Worm (Caenorhabditis elegans): ENCODE measurements around the gene F43B10.1.

F43B10.1 gene

DNA sequence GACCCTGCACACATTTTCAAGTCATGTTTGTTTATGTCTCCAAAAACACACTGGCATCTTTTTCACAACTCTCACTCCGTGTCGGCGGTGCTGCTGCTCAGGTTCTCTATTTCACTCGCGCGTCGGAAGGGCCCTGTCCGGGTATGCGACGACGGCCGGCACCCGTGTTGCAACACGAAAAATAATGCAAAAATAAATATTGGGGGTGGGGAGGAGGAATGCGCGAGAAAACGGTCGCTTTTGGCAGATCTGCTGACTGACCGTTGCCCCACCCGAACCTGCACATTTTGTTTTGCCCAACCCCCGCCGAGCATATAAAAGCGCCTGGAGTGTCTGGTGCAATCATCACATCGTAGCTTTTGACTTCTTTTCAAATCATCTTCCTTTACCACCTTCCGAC, 41.2 kb downstream of the F43B10.1 start, which contains the start of gene cpg-19:
Gene cpg-19 (plus strand): TSS at position 341 of the 400 bp plus-strand sequence.
- TF ChIP-seq tbx-2 (tag; optimal IDR thresholded peaks at IDR 0.05) (no peak), fkh-10 (GFP tag; optimal IDR thresholded peaks at IDR 0.05) (no peak), nfya-1 (tag; optimal IDR thresholded peaks at IDR 0.05) (no peak)

DNA sequence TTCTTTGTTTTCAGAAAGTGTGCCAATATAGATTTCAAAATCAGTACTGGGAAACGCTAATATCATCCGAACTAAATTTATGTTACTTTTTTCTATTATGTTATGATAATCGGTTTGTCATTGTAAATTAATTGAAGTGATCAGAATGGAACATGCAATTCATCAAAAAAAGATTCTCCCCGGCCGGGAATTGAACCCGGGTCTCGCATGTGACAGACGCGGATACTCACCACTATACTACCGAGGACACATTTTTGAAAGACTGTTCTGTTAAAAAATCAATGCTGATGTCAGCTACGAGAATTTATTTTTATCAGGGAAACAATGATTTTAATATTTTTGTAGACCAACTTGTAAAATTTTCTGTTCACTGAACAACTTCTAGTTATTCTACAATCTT, 43.5 kb downstream of the F43B10.1 start:
- TF ChIP-seq mec-3 (tag; optimal IDR thresholded peaks at IDR 0.05; ENCODE audit: borderline replicate concordance): no peak
- no peak for TF ChIP-seq elt-2 (tag; optimal IDR thresholded peaks at IDR 0.05)
- TF ChIP-seq ceh-24 (tag; optimal IDR thresholded peaks at IDR 0.05): no peak
- TF ChIP-seq hlh-6 (tag; optimal IDR thresholded peaks at IDR 0.05): no peak
- no peak for TF ChIP-seq ceh-34 (tag; optimal IDR thresholded peaks at IDR 0.05)
- TF ChIP-seq pag-3 (tag; optimal IDR thresholded peaks at IDR 0.05; ENCODE audit: borderline replicate concordance): no peak
- no peak for TF ChIP-seq gmeb-2 (tag; optimal IDR thresholded peaks at IDR 0.05)
- TF ChIP-seq nhr-11 (tag; optimal IDR thresholded peaks at IDR 0.05): no peak
- no peak for TF ChIP-seq ceh-31 (tag; optimal IDR thresholded peaks at IDR 0.05)
- no peak for TF ChIP-seq unc-55 (GFP tag; optimal IDR thresholded peaks at IDR 0.05)

DNA sequence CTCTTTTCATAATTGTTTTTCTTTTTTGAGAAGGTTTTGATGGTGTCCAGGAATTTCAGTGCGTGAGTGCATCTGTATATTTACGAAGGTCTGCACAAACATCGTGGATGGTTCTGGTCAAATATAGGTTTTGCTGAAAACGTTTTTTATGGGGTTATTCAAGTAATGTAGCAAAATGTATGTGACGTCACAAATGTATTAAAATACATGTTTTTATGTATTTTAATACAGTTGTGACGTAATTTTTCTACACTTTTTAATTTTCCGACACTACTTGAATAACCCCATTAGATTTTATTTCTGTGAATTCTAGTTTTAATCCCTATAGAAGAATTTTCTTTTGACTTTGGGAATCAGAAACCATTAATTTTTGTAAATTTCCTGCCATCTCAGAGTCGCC, 43.9 kb downstream of the F43B10.1 start:
- no peak for TF ChIP-seq ama-1 (optimal IDR thresholded peaks at IDR 0.05)
- TF ChIP-seq zip-5 (tag; optimal IDR thresholded peaks at IDR 0.05): no peak
- TF ChIP-seq sox-2 (GFP tag; IDR thresholded peaks at IDR 0.05): no peak
- TF ChIP-seq ttx-3 (tag; optimal IDR thresholded peaks at IDR 0.05): no peak
- TF ChIP-seq eyg-1 (tag; optimal IDR thresholded peaks at IDR 0.05): no peak
- TF ChIP-seq hlh-15 (tag; optimal IDR thresholded peaks at IDR 0.05): no peak
- no peak for TF ChIP-seq nhr-232 (tag; optimal IDR thresholded peaks at IDR 0.05)
- TF ChIP-seq unc-86 (tag; optimal IDR thresholded peaks at IDR 0.05): no peak
- no peak for TF ChIP-seq pag-3 (tag; optimal IDR thresholded peaks at IDR 0.05; ENCODE audit: borderline replicate concordance)
- no peak for TF ChIP-seq hlh-8 (tag; optimal IDR thresholded peaks at IDR 0.05)
- TF ChIP-seq odd-2 (tag; optimal IDR thresholded peaks at IDR 0.05): no peak
- TF ChIP-seq dve-1 (tag; optimal IDR thresholded peaks at IDR 0.05): no peak
- no peak for TF ChIP-seq ceh-31 (tag; optimal IDR thresholded peaks at IDR 0.05)
- no peak for TF ChIP-seq gmeb-2 (tag; optimal IDR thresholded peaks at IDR 0.05)
- TF ChIP-seq ref-2 (tag; optimal IDR thresholded peaks at IDR 0.05): no peak
- TF ChIP-seq lin-11 (tag; optimal IDR thresholded peaks at IDR 0.05): no peak
- no peak for TF ChIP-seq ahr-1 (tag; optimal IDR thresholded peaks at IDR 0.05)
- no peak for TF ChIP-seq C08G9.2 (tag; optimal IDR thresholded peaks at IDR 0.05)

DNA sequence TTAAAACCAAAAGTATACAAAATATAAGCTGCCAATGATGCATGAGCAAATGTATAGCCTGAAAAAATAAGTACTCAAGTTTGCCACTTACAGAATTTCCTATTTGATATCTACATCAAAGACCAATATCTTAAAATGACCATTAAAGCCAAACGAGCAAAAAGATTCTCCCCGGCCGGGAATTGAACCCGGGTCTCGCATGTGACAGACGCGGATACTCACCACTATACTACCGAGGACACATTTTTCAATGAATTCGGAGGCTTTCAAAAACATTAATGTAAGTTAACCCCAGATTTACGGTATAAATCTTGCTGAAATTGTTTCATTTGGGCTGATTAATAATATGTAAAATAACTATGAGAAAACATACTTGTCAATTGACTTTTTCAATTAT, 44.5 kb downstream of the F43B10.1 start:
- no peak for TF ChIP-seq hlh-13 (GFP tag; optimal IDR thresholded peaks at IDR 0.05)
- TF ChIP-seq unc-86 (tag; optimal IDR thresholded peaks at IDR 0.05): no peak
- TF ChIP-seq ceh-14 (tag; optimal IDR thresholded peaks at IDR 0.05): no peak
- no peak for TF ChIP-seq tbx-2 (tag; optimal IDR thresholded peaks at IDR 0.05)
- no peak for TF ChIP-seq madf-2 (tag; optimal IDR thresholded peaks at IDR 0.05)
- no peak for TF ChIP-seq fax-1 (tag; optimal IDR thresholded peaks at IDR 0.05)
- no peak for TF ChIP-seq ceh-2 (tag; optimal IDR thresholded peaks at IDR 0.05)
- TF ChIP-seq Y22D7AL.16 (tag; optimal IDR thresholded peaks at IDR 0.05): no peak

- TF ChIP-seq sox-4 (tag; optimal IDR thresholded peaks at IDR 0.05): no peak
- no peak for TF ChIP-seq syd-9 (tag; optimal IDR thresholded peaks at IDR 0.05)
- no peak for TF ChIP-seq madf-2 (tag; optimal IDR thresholded peaks at IDR 0.05)
- TF ChIP-seq unc-3 (GFP tag; conservative IDR thresholded peaks at IDR 0.05): no peak
- no peak for TF ChIP-seq unc-3 (tag; optimal IDR thresholded peaks at IDR 0.05)
- no peak for TF ChIP-seq ttx-3 (tag; optimal IDR thresholded peaks at IDR 0.05)
- no peak for TF ChIP-seq K02D7.2 (tag; optimal IDR thresholded peaks at IDR 0.05)
- no peak for TF ChIP-seq ceh-48 (tag; optimal IDR thresholded peaks at IDR 0.05)
- TF ChIP-seq ama-1 (optimal IDR thresholded peaks at IDR 0.05): no peak
- TF ChIP-seq ceh-31 (tag; optimal IDR thresholded peaks at IDR 0.05): no peak
- no peak for TF ChIP-seq tbx-7 (tag; optimal IDR thresholded peaks at IDR 0.05)
Measured at ce11 chrX:16617427-16618128, 45.0 kb downstream of the F43B10.1 start.

All from whole organism, late embryonic.